Fruit fly (Drosophila melanogaster) whole organism, embryonic: ENCODE measurements around the gene CG46467.

Experiments
- Ada2b ChIP-seq: fragments of 200-800 bp; sonication (Bioruptor generic); IDR thresholded peaks from 2 replicates; pipeline ENCODE4 v1.3.6; 2022; ENCODE audit warnings: missing biosample characterization, missing genetic modification characterization
- CG10147 ChIP-seq: fragments of 200-800 bp; sonication (Bioruptor generic); optimal IDR thresholded peaks from 2 replicates; lab custom pipeline; 2019; ENCODE audit warnings: missing biosample characterization, mild to moderate bottlenecking, missing genetic modification characterization, moderate library complexity
- CG10431 ChIP-seq: fragments of 200-800 bp; sonication (Bioruptor generic); optimal IDR thresholded peaks from 3 replicates; lab custom pipeline; 2018; ENCODE audit warnings: missing biosample characterization, mild to moderate bottlenecking, missing genetic modification characterization
- CG11723 ChIP-seq: fragments of 200-800 bp; sonication (Bioruptor generic); optimal IDR thresholded peaks from 2 replicates; lab custom pipeline; 2017; ENCODE audit warnings: missing biosample characterization, mild to moderate bottlenecking, missing genetic modification characterization
- CG15479 ChIP-seq: fragments of 200-800 bp; sonication (Bioruptor generic); optimal IDR thresholded peaks from 3 replicates; lab custom pipeline; 2019; ENCODE audit warnings: missing biosample characterization, mild to moderate bottlenecking, missing genetic modification characterization, moderate library complexity
- CG17328 ChIP-seq: fragments of 200-800 bp; sonication (Bioruptor generic); IDR thresholded peaks from 2 replicates; pipeline ENCODE4 v1.3.6; 2022; ENCODE audit warnings: missing biosample characterization, missing genetic modification characterization
- CG18262 ChIP-seq: fragments of 200-800 bp; optimal IDR thresholded peaks from 3 replicates; lab custom pipeline; 2019; ENCODE audit warnings: missing biosample characterization, mild to moderate bottlenecking, missing genetic modification characterization, moderate library complexity
- CG1832 ChIP-seq: fragments of 200-800 bp; sonication (Bioruptor generic); optimal IDR thresholded peaks from 2 replicates; lab custom pipeline; 2017; ENCODE audit warnings: missing biosample characterization, mild to moderate bottlenecking, missing genetic modification characterization, inconsistent platforms
- CG2875 ChIP-seq: fragments of 200-800 bp; sonication (Bioruptor generic); optimal IDR thresholded peaks from 2 replicates; lab custom pipeline; 2017; ENCODE audit warnings: missing biosample characterization, mild to moderate bottlenecking, missing genetic modification characterization, missing genetic modification reagents
- CG30020 ChIP-seq: fragments of 200-800 bp; optimal IDR thresholded peaks from 2 replicates; lab custom pipeline; 2019; ENCODE audit warnings: missing biosample characterization, mild to moderate bottlenecking, missing genetic modification characterization, moderate library complexity
- CG3065 ChIP-seq: fragments of 200-800 bp; sonication (Bioruptor generic); optimal IDR thresholded peaks from 2 replicates; lab custom pipeline; 2016; ENCODE audit warnings: missing biosample characterization, missing genetic modification characterization
- CG3163 ChIP-seq: fragments of 200-800 bp; sonication (Bioruptor generic); optimal IDR thresholded peaks from 3 replicates; lab custom pipeline; 2016; ENCODE audit warnings: missing biosample characterization, missing genetic modification characterization
- CG34224 ChIP-seq: fragments of 200-800 bp; sonication (Bioruptor generic); IDR thresholded peaks from 3 replicates; pipeline ENCODE4 v1.3.6; 2022; ENCODE audit warnings: missing biosample characterization, missing genetic modification characterization; ENCODE audit not compliant: partially characterized antibody
- CG4617 ChIP-seq: fragments of 200-800 bp; sonication (Bioruptor generic); optimal IDR thresholded peaks from 3 replicates; lab custom pipeline; 2016; ENCODE audit warnings: missing biosample characterization, missing genetic modification characterization, borderline replicate concordance
- CG8290 ChIP-seq, 3 experiments: fragments of 200-800 bp; sonication (Bioruptor generic); optimal IDR thresholded peaks; 2 replicates each; lab custom pipeline; 2016 to 2019; ENCODE audit warnings: missing biosample characterization in 3 of 3, missing genetic modification characterization in 3 of 3, mild to moderate bottlenecking in 2 of 3, moderate library complexity in 1 of 3
- Dbx ChIP-seq: fragments of 200-800 bp; sonication (Bioruptor generic); IDR thresholded peaks from 3 replicates; pipeline ENCODE4 v1.3.6; 2022; ENCODE audit warnings: missing biosample characterization, missing genetic modification characterization
- Drgx ChIP-seq: fragments of 200-800 bp; sonication (Bioruptor generic); IDR thresholded peaks from 2 replicates; pipeline ENCODE4 v1.3.6; 2022; ENCODE audit warnings: missing biosample characterization, missing genetic modification characterization
- Eip74EF ChIP-seq, 2 experiments: fragments of 200-800 bp in 1 of 2; fragments of >200 bp in 1 of 2; sonication (Bioruptor generic) in 1 of 2; optimal IDR thresholded peaks; 2 replicates each; lab custom pipeline; 2017 to 2019; ENCODE audit warnings: missing biosample characterization in 2 of 2, missing genetic modification characterization in 2 of 2, mild to moderate bottlenecking in 1 of 2, moderate library complexity in 1 of 2
- MTF-1 ChIP-seq: fragments of 200-800 bp; sonication (Bioruptor generic); optimal IDR thresholded peaks from 2 replicates; lab custom pipeline; 2018; ENCODE audit warnings: missing biosample characterization, mild to moderate bottlenecking, missing genetic modification characterization, borderline replicate concordance
- Oaz ChIP-seq: fragments of 200-800 bp; sonication (Bioruptor generic); IDR thresholded peaks from 2 replicates; pipeline ENCODE4 v1.3.6; 2022; ENCODE audit warnings: missing biosample characterization, missing genetic modification characterization
- Stat92E ChIP-seq, 3 experiments: fragments of >200 bp in 2 of 3; fragments of 200-800 bp in 1 of 3; sonication (Bioruptor generic) in 1 of 3; optimal IDR thresholded peaks; 2 replicates each; lab custom pipeline; 2017 to 2019; ENCODE audit warnings: missing biosample characterization in 3 of 3, missing genetic modification characterization in 3 of 3, mild to moderate bottlenecking in 1 of 3, moderate library complexity in 1 of 3
- Trl ChIP-seq, 3 experiments: fragments of >200 bp in 2 of 3; fragments of 200-800 bp in 1 of 3; sonication (Bioruptor generic) in 1 of 3; optimal IDR thresholded peaks; 2 replicates in 1 of 3; 3 replicates in 2 of 3; lab custom pipeline; 2016 to 2017; ENCODE audit warnings: missing biosample characterization in 1 of 3, missing genetic modification characterization in 1 of 3
- bbx ChIP-seq: fragments of 200-800 bp; sonication (Bioruptor generic); IDR thresholded peaks from 2 replicates; pipeline ENCODE4 v1.3.6; 2022; ENCODE audit warnings: missing biosample characterization, missing genetic modification characterization; ENCODE audit not compliant: partially characterized antibody
- bsh ChIP-seq, 2 experiments: fragments of 200-800 bp; sonication (Bioruptor generic); optimal IDR thresholded peaks; 2 replicates each; lab custom pipeline; 2017 to 2018; ENCODE audit warnings: mild to moderate bottlenecking in 2 of 2, missing biosample characterization in 2 of 2, missing genetic modification characterization in 2 of 2, moderate library complexity in 1 of 2
- cg ChIP-seq: fragments of 200-800 bp; sonication (Bioruptor generic); optimal IDR thresholded peaks from 3 replicates; lab custom pipeline; 2019; ENCODE audit warnings: missing biosample characterization, mild to moderate bottlenecking, missing genetic modification characterization, moderate library complexity
- chinmo ChIP-seq: fragments of 200-800 bp; sonication (Bioruptor generic); IDR thresholded peaks from 4 replicates; pipeline ENCODE4 v1.3.6; 2022; ENCODE audit warnings: missing biosample characterization, missing genetic modification characterization; ENCODE audit not compliant: partially characterized antibody
- ci ChIP-seq: fragments of 200-800 bp; sonication (Bioruptor generic); IDR thresholded peaks from 3 replicates; pipeline ENCODE4 v1.3.6; 2022; ENCODE audit warnings: missing biosample characterization, missing genetic modification characterization
- corto ChIP-seq: fragments of 200-800 bp; sonication (Bioruptor generic); optimal IDR thresholded peaks from 2 replicates; lab custom pipeline; 2016; ENCODE audit warnings: missing biosample characterization, mild to moderate bottlenecking, missing genetic modification characterization, moderate library complexity
- crol ChIP-seq: fragments of 200-800 bp; sonication (Bioruptor generic); IDR thresholded peaks from 2 replicates; pipeline ENCODE4 v1.3.6; 2022; ENCODE audit warnings: missing biosample characterization, missing genetic modification characterization
- ewg ChIP-seq: fragments of 200-800 bp; sonication (Bioruptor generic); optimal IDR thresholded peaks from 3 replicates; lab custom pipeline; 2017; ENCODE audit warnings: mild to moderate bottlenecking, missing biosample characterization, missing genetic modification reagents, missing genetic modification characterization
- klu ChIP-seq: fragments of 200-800 bp; sonication (Bioruptor generic); IDR thresholded peaks from 2 replicates; pipeline ENCODE4 v1.3.6; 2022; ENCODE audit warnings: missing biosample characterization, missing genetic modification characterization
- lab ChIP-seq: fragments of 200-800 bp; sonication (Bioruptor generic); optimal IDR thresholded peaks from 3 replicates; lab custom pipeline; 2017; ENCODE audit warnings: missing biosample characterization, missing genetic modification characterization, mild to moderate bottlenecking, moderate library complexity, missing genetic modification reagents
- mirr ChIP-seq: fragments of 200-800 bp; sonication (Bioruptor generic); optimal IDR thresholded peaks from 3 replicates; lab custom pipeline; 2018; ENCODE audit warnings: missing biosample characterization, mild to moderate bottlenecking, missing genetic modification characterization
- nom ChIP-seq: fragments of 200-800 bp; sonication (Bioruptor generic); optimal IDR thresholded peaks from 2 replicates; lab custom pipeline; 2017; ENCODE audit warnings: missing biosample characterization, missing genetic modification characterization, mild to moderate bottlenecking, moderate library complexity, missing genetic modification reagents
- oc ChIP-seq: fragments of 200-800 bp; sonication (Bioruptor generic); optimal IDR thresholded peaks from 2 replicates; lab custom pipeline; 2018; ENCODE audit warnings: missing biosample characterization, mild to moderate bottlenecking, missing genetic modification characterization, moderate library complexity
- pros ChIP-seq: fragments of 200-800 bp; sonication (Bioruptor generic); optimal IDR thresholded peaks from 3 replicates; lab custom pipeline; 2019; ENCODE audit warnings: missing biosample characterization, mild to moderate bottlenecking, missing genetic modification characterization, moderate library complexity
- pum ChIP-seq: fragments of 200-800 bp; sonication (Bioruptor generic); optimal IDR thresholded peaks from 2 replicates; lab custom pipeline; 2016; ENCODE audit warnings: missing biosample characterization, missing genetic modification characterization
- rib ChIP-seq: fragments of 200-800 bp; sonication (Bioruptor generic); IDR thresholded peaks from 2 replicates; pipeline ENCODE4 v1.3.6; 2022; ENCODE audit warnings: missing biosample characterization, missing genetic modification characterization
- salm ChIP-seq: fragments of 200-800 bp; sonication (Bioruptor generic); optimal IDR thresholded peaks from 2 replicates; lab custom pipeline; 2018; ENCODE audit warnings: missing biosample characterization, mild to moderate bottlenecking, missing genetic modification characterization
- sens ChIP-seq: fragments of 200-800 bp; sonication (Bioruptor generic); peaks from one replicate; lab custom pipeline; 2016; ENCODE audit warnings: missing biosample characterization, missing genetic modification characterization
- seq ChIP-seq: fragments of 200-800 bp; sonication (Bioruptor generic); IDR thresholded peaks from 2 replicates; pipeline ENCODE4 v1.3.6; 2022; ENCODE audit warnings: missing biosample characterization, missing genetic modification characterization
- sqz ChIP-seq: fragments of 200-800 bp; sonication (Bioruptor generic); optimal IDR thresholded peaks from 3 replicates; lab custom pipeline; 2018; ENCODE audit warnings: missing biosample characterization, mild to moderate bottlenecking, missing genetic modification characterization
- stc ChIP-seq: fragments of 200-800 bp; sonication (Bioruptor generic); IDR thresholded peaks from 2 replicates; pipeline ENCODE4 v1.3.6; 2022; ENCODE audit warnings: missing biosample characterization, missing genetic modification characterization
- vvl ChIP-seq: fragments of 200-800 bp; sonication (Bioruptor generic); IDR thresholded peaks from 2 replicates; pipeline ENCODE4 v1.3.6; 2022; ENCODE audit warnings: missing biosample characterization, missing genetic modification characterization
- z ChIP-seq: fragments of 200-800 bp; sonication (Bioruptor generic); IDR thresholded peaks from 3 replicates; pipeline ENCODE4 v1.3.6; 2022; ENCODE audit warnings: missing biosample characterization, missing genetic modification characterization

CG46467 gene

DNA sequence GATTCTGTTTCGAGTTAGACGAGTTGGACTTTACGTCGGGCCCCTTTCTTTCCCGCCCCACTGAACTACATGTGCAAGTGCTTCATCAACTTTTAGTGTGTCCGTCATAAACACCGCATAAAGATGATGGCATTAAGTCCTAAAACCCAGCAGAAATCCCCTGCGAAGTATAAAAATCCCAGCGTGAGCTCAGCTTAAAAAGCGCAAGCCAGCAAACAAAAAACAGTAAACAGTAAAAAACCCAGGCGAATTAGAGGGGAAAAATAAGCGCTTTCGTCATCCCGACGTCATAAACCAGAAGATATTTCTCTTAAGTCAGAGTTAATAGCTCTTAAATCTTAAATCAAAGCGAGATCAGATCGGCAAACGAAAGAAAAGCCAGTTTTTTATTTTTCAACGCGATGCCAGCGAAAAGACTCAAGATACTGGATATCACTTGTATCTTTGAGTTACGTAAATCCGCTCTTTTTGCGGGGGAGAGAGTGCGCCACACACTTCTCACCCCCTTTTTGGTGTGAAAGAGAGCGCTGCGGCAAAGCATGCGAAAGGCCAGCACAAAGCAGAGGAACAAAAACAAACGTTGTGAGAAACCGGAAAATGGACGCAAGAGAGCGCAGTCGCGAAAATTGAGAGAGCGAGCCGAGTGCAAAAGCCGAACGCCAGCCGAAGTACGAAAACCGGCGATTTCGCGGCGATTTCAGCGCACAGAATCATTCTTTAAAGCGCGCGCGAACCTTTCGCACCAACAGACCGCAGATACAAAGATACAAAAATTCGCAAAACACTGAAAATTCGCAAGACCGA lies 53.9 kb downstream of the CG46467 start (continued):
- TF ChIP-seq CG10147, result peak; percentile 34
- TF ChIP-seq rib, result peak; percentile 84
- no peak for TF ChIP-seq CG10431 (GFP tag; lab: Kevin White, UChicago)
- 0 out of 3 replicates have a peak, but pooled peaks have one; percentile 51 for TF ChIP-seq z (GFP tag; lab: Robert Waterston, UW)
- peak; percentile 54; the same call in 1 of the 2 replicates for TF ChIP-seq Drgx (GFP tag; lab: Robert Waterston, UW)
- no peak for TF ChIP-seq Ada2b (GFP tag; lab: Robert Waterston, UW)
- peak; percentile 71 for TF ChIP-seq MTF-1 (GFP tag; lab: Kevin White, UChicago)
- TF ChIP-seq mirr (GFP tag; lab: Kevin White, UChicago), result peak; percentile 24
- peak; percentile 82 for TF ChIP-seq CG15479 (GFP tag; lab: Kevin White, UChicago)
- TF ChIP-seq Trl (optimal IDR thresholded peaks at IDR 0.05; lab: Kevin White, UChicago), result peak; percentile 75 to 94
- peak; percentile 3 for TF ChIP-seq Trl (GFP tag; optimal IDR thresholded peaks at IDR 0.05; lab: Kevin White, UChicago)
- TF ChIP-seq CG34224 (GFP tag; lab: Robert Waterston, UW), result peak; percentile 57; the same call in 1 of the 3 replicates
- no peak for TF ChIP-seq CG3065 (GFP tag; lab: Kevin White, UChicago)
- TF ChIP-seq CG30020 (tag; lab: Kevin White, UChicago), result no peak
- TF ChIP-seq Oaz (GFP tag; lab: Robert Waterston, UW), result peak; percentile 23; the same call in 1 of the 2 replicates
- peak; percentile 20; the same call in 1 of the 2 replicates for TF ChIP-seq bbx
- TF ChIP-seq sens (GFP tag; lab: Kevin White, UChicago), result peak; percentile 54
- peak; percentile 32; the same call in 1 of the 3 replicates for TF ChIP-seq Dbx (GFP tag; lab: Robert Waterston, UW)
- TF ChIP-seq pum, result no peak
- peak; percentile 64 for TF ChIP-seq crol
- TF ChIP-seq seq (GFP tag; lab: Robert Waterston, UW), result peak; percentile 24; the same call in 1 of the 2 replicates
- 0 out of 2 replicates have a peak, but pooled peaks have one; percentile 6 for TF ChIP-seq vvl (GFP tag; lab: Robert Waterston, UW)
- 0 out of 2 replicates have a peak, but pooled peaks have one; percentile 15 for TF ChIP-seq CG17328 (GFP tag; lab: Robert Waterston, UW)
- TF ChIP-seq lab, result peak; percentile 3
- peak; percentile 70 for TF ChIP-seq CG1832 (GFP tag; lab: Kevin White, UChicago)
- TF ChIP-seq CG18262 (tag; lab: Kevin White, UChicago), result no peak
- peak; percentile 85 for TF ChIP-seq CG3163 (GFP tag; lab: Kevin White, UChicago)
- TF ChIP-seq pros (GFP tag; lab: Kevin White, UChicago), result peak; percentile 81
- peak; percentile 52 for TF ChIP-seq oc
- TF ChIP-seq bsh (GFP tag; optimal IDR thresholded peaks at IDR 0.05; lab: Kevin White, UChicago), result peak in 1 of 2 experiments; percentile 13
- TF ChIP-seq ci, result 0 out of 3 replicates have a peak, but pooled peaks have one; percentile 7
- TF ChIP-seq klu (GFP tag; lab: Robert Waterston, UW), result peak; percentile 25; the same call in 1 of the 2 replicates
- no peak for TF ChIP-seq CG2875 (GFP tag; lab: Kevin White, UChicago)
- TF ChIP-seq nom (GFP tag; lab: Kevin White, UChicago), result peak; percentile 70
- peak; percentile 30 for TF ChIP-seq corto (GFP tag; lab: Kevin White, UChicago)
- TF ChIP-seq Eip74EF (GFP tag; optimal IDR thresholded peaks at IDR 0.05; lab: Kevin White, UChicago), result peak in 1 of 2 experiments; percentile 76
- no peak for TF ChIP-seq Stat92E (GFP tag; optimal IDR thresholded peaks at IDR 0.05; lab: Kevin White, UChicago)
- peak; percentile 90 for TF ChIP-seq chinmo (GFP tag; lab: Robert Waterston, UW)
- peak; percentile 22 for TF ChIP-seq cg (GFP tag; lab: Kevin White, UChicago)
- no peak; the same call in 1 of the 2 replicates for TF ChIP-seq stc (GFP tag; lab: Robert Waterston, UW)
- TF ChIP-seq CG11723 (GFP tag; lab: Kevin White, UChicago), result peak; percentile 1
- TF ChIP-seq CG4617, result no peak
- peak; percentile 85 for TF ChIP-seq ewg
- no peak for TF ChIP-seq CG8290 (GFP tag; optimal IDR thresholded peaks at IDR 0.05; lab: Kevin White, UChicago)
- peak in 1 of 2 experiments; percentile 21 for TF ChIP-seq CG8290 (tag; optimal IDR thresholded peaks at IDR 0.05; lab: Kevin White, UChicago)
- TF ChIP-seq sqz (GFP tag; lab: Kevin White, UChicago), result peak; percentile 8
- no peak for TF ChIP-seq salm (tag; lab: Kevin White, UChicago)
